Worm (Caenorhabditis elegans): ENCODE data around the gene T05A8.3.
A peak's percentile ranks its signal among the peaks of the same experiment; 100 is the strongest.

The T05A8.3 gene

ce11 chrII:2735644-2736043 lies 18.4 kb upstream of the T05A8.3 start (continued):
- TF ChIP-seq ztf-18 (tag; optimal IDR thresholded peaks at IDR 0.05): peak; percentile 14

DNA sequence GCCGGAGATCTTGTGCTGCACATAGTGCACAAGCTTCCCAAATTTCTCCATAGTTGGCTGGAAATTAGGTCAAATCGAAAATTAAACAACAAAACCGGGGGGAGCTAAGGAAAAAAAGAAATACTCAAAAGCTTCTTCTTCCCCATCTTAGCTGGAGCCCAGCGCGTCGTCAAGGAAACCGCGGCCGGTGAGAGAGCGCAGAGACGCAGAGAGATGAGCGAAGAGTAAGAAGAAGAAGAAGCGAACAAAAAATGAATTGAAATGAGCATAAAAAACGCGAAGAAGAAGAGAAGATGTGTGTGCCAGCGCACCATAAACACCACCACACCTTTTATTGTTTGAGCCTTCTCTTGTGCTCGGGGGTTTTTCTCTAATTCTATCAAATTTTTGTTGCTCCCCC lies 18.0 kb upstream of the T05A8.3 start, which contains the start of gene wdr-31:
wdr-31 (minus strand) TSS at position 101 of the 400 bp plus-strand sequence.
- TF ChIP-seq F57A8.1 (GFP tag; optimal IDR thresholded peaks at IDR 0.05) (no peak), F52B5.7 (tag; optimal IDR thresholded peaks at IDR 0.05) (no peak), C17E4.6 (GFP tag; IDR thresholded peaks at IDR 0.05) (no peak), lir-1 (GFP tag; conservative IDR thresholded peaks at IDR 0.05) (no peak), T07F8.4 (tag; optimal IDR thresholded peaks at IDR 0.05) (no peak), lin-40 (tag; optimal IDR thresholded peaks at IDR 0.05) (no peak), rpc-1 (optimal IDR thresholded peaks at IDR 0.05) (no peak), rpc-1 (tag; optimal IDR thresholded peaks at IDR 0.05) (no peak), nhr-90 (tag; optimal IDR thresholded peaks at IDR 0.05) (no peak), let-607 (tag; optimal IDR thresholded peaks at IDR 0.05) (no peak), repo-1 (tag; optimal IDR thresholded peaks at IDR 0.05) (no peak), ZK185.1 (tag; optimal IDR thresholded peaks at IDR 0.05; ENCODE audit: poor library complexity, severe bottlenecking) (no peak)

- TF ChIP-seq efl-1 (GFP tag; optimal IDR thresholded peaks at IDR 0.05) (no peak), hsf-1 (GFP tag; IDR thresholded peaks at IDR 0.05) (no peak), hmg-1.2 (GFP tag; IDR thresholded peaks at IDR 0.05) (peak; percentile 61; the same call in 1 of the 2 replicates), madf-3 (GFP tag; IDR thresholded peaks at IDR 0.05) (0 out of 2 replicates have a peak, but pooled peaks have one; percentile 23), egl-44 (GFP tag; IDR thresholded peaks at IDR 0.05) (no peak), cebp-1 (GFP tag; IDR thresholded peaks at IDR 0.05) (no peak), cebp-1 (tag; optimal IDR thresholded peaks at IDR 0.05) (peak; percentile 10), zfh-2 (GFP tag; conservative IDR thresholded peaks at IDR 0.05) (peak; percentile 39; the same call in 1 of the 2 replicates), cebp-2 (GFP tag; IDR thresholded peaks at IDR 0.05) (0 out of 2 replicates have a peak, but pooled peaks have one; percentile 12), F23B12.7 (tag; optimal IDR thresholded peaks at IDR 0.05; ENCODE audit: insufficient read depth) (no peak)
Measured at ce11 chrII:2734735-2735134, 17.5 kb upstream of the T05A8.3 start.

ce11 chrII:2734266-2734665 lies 17.0 kb upstream of the T05A8.3 start:
- TF ChIP-seq die-1 (tag; optimal IDR thresholded peaks at IDR 0.05): no peak
- no peak for TF ChIP-seq aptf-2 (GFP tag; conservative IDR thresholded peaks at IDR 0.05)
- no peak for TF ChIP-seq madf-6 (GFP tag; IDR thresholded peaks at IDR 0.05)

DNA sequence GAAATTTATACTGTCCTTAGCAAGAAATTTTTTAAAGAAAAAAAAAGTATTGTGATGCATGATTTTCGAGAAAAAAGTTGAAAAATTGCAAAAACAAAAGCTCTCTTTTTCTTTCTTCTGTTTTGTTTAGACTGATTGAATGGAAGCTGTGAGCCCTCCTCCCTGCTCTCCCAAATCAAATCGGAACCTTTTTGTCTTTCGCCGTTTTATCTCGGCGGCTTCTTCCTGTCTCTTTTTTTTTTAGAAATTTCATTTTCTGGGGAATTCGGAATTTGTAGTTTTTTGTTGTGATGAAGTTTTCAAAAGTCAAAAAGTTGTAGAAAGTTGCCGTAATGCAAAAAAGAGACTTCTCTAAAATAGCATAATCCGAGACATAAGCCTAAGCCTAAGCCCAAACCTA lies 13.4 kb upstream of the T05A8.3 start:
- TF ChIP-seq Y53F4B.3 (GFP tag; IDR thresholded peaks at IDR 0.05) (no peak), repo-1 (tag; optimal IDR thresholded peaks at IDR 0.05) (no peak), mxl-1 (tag; optimal IDR thresholded peaks at IDR 0.05) (no peak), let-526 (GFP tag; IDR thresholded peaks at IDR 0.05) (no peak), lsl-1 (GFP tag; optimal IDR thresholded peaks at IDR 0.05) (no peak), K12H6.12 (tag; optimal IDR thresholded peaks at IDR 0.05) (no peak), F39B2.1 (GFP tag; IDR thresholded peaks at IDR 0.05) (no peak), rpc-1 (optimal IDR thresholded peaks at IDR 0.05) (no peak), rpc-1 (tag; optimal IDR thresholded peaks at IDR 0.05) (no peak), die-1 (tag; optimal IDR thresholded peaks at IDR 0.05) (no peak), ztf-28 (GFP tag; IDR thresholded peaks at IDR 0.05) (no peak), F37B4.10 (GFP tag; IDR thresholded peaks at IDR 0.05) (no peak), ekl-4 (GFP tag; IDR thresholded peaks at IDR 0.05) (no peak), nfyb-1 (GFP tag; IDR thresholded peaks at IDR 0.05) (no peak), ceh-27 (GFP tag; optimal IDR thresholded peaks at IDR 0.05) (no peak)

Measured in whole organism, young adult.